Worm (Caenorhabditis elegans) whole organism, young adult: ENCODE data around the gene C16D9.8.

Experiments
- B0261.1 ChIP-seq: sonication (generic microtip); optimal IDR thresholded peaks from 2 replicates; lab custom pipeline; 2016; ENCODE audit warnings: mild to moderate bottlenecking, missing genetic modification characterization, moderate library complexity, missing compliant biosample characterization
- F10E7.11 ChIP-seq: sonication (generic microtip); optimal IDR thresholded peaks from 2 replicates; lab custom pipeline; 2017; ENCODE audit warnings: mild to moderate bottlenecking, missing genetic modification characterization, moderate library complexity, missing compliant biosample characterization
- F22D6.2 ChIP-seq: sonication (generic microtip); optimal IDR thresholded peaks from 2 replicates; lab custom pipeline; 2016; ENCODE audit warnings: mild to moderate bottlenecking, missing genetic modification characterization, missing compliant biosample characterization
- K11D2.4 ChIP-seq: fragments of 200-800 bp; sonication (Bioruptor generic); IDR thresholded peaks from 2 replicates; pipeline ENCODE4 v1.3.6; 2022; ENCODE audit warnings: missing genetic modification reagents, missing genetic modification characterization, missing compliant biosample characterization
- T07F8.4 ChIP-seq: sonication (generic microtip); optimal IDR thresholded peaks from 2 replicates; lab custom pipeline; 2016; ENCODE audit warnings: mild to moderate bottlenecking, missing genetic modification characterization, moderate library complexity, missing compliant biosample characterization
- T26A5.8 ChIP-seq: sonication (generic microtip); optimal IDR thresholded peaks from 2 replicates; lab custom pipeline; 2016; ENCODE audit warnings: missing genetic modification characterization, missing compliant biosample characterization
- Y53F4B.3 ChIP-seq: fragments of 200-800 bp; sonication (Bioruptor generic); IDR thresholded peaks from 2 replicates; pipeline ENCODE4 v1.3.6; 2022; ENCODE audit warnings: missing genetic modification reagents, missing genetic modification characterization, missing compliant biosample characterization
- Y53G8AR.9 ChIP-seq: fragments of 200-800 bp; sonication (Bioruptor generic); conservative IDR thresholded peaks from 2 replicates; pipeline ENCODE4 v1.3.6; 2022; ENCODE audit warnings: missing genetic modification reagents, missing genetic modification characterization, missing compliant biosample characterization
- Y56A3A.18 ChIP-seq: fragments of 200-800 bp; sonication (Bioruptor generic); IDR thresholded peaks from 2 replicates; pipeline ENCODE4 v1.3.6; 2022; ENCODE audit warnings: missing genetic modification reagents, missing genetic modification characterization, missing compliant biosample characterization
- aptf-3 ChIP-seq: fragments of 200-800 bp; sonication (Bioruptor generic); IDR thresholded peaks from 2 replicates; pipeline ENCODE4 v1.3.6; 2022; ENCODE audit warnings: missing genetic modification characterization, missing compliant biosample characterization
- atf-7 ChIP-seq: sonication (generic microtip); optimal IDR thresholded peaks from 2 replicates; lab custom pipeline; 2017; ENCODE audit warnings: mild to moderate bottlenecking, missing genetic modification characterization, missing compliant biosample characterization
- ccch-3 ChIP-seq: fragments of 200-800 bp; sonication (Bioruptor generic); optimal IDR thresholded peaks from 2 replicates; lab custom pipeline; 2018; ENCODE audit warnings: mild to moderate bottlenecking, missing genetic modification characterization, missing compliant biosample characterization
- ceh-100 ChIP-seq: fragments of 200-800 bp; sonication (Bioruptor generic); IDR thresholded peaks from 2 replicates; pipeline ENCODE4 v1.3.6; 2022; ENCODE audit warnings: missing genetic modification reagents, missing genetic modification characterization, missing compliant biosample characterization
- ceh-27 ChIP-seq: fragments of 200-800 bp; sonication (Bioruptor generic); optimal IDR thresholded peaks from 2 replicates; lab custom pipeline; 2018; ENCODE audit warnings: mild to moderate bottlenecking, missing genetic modification characterization, moderate library complexity, missing compliant biosample characterization
- ceh-79 ChIP-seq: sonication (generic microtip); optimal IDR thresholded peaks from 2 replicates; lab custom pipeline; 2017; ENCODE audit warnings: mild to moderate bottlenecking, missing genetic modification characterization, missing compliant biosample characterization
- ceh-91 ChIP-seq: fragments of 200-800 bp; sonication (Bioruptor generic); IDR thresholded peaks from 2 replicates; pipeline ENCODE4 v1.3.6; 2022; ENCODE audit warnings: missing genetic modification reagents, missing genetic modification characterization, missing compliant biosample characterization
- die-1 ChIP-seq: sonication (generic microtip); optimal IDR thresholded peaks from 2 replicates; lab custom pipeline; 2016; ENCODE audit warnings: missing genotype, mild to moderate bottlenecking, missing genetic modification characterization, missing compliant biosample characterization
- gei-17 ChIP-seq: fragments of 200-800 bp; sonication (Bioruptor generic); optimal IDR thresholded peaks from 2 replicates; lab custom pipeline; 2018; ENCODE audit warnings: mild to moderate bottlenecking, missing genetic modification characterization, missing compliant biosample characterization
- him-1 ChIP-seq: sonication (generic microtip); optimal IDR thresholded peaks from 2 replicates; lab custom pipeline; 2016; ENCODE audit warnings: missing genotype, missing genetic modification reagents, missing genetic modification characterization, missing compliant biosample characterization
- hmg-20 ChIP-seq: fragments of 200-800 bp; sonication (Bioruptor generic); IDR thresholded peaks from 2 replicates; pipeline ENCODE4 v1.3.6; 2022; ENCODE audit warnings: missing genetic modification reagents, missing genetic modification characterization, missing compliant biosample characterization
- lin-35 ChIP-seq, 3 experiments: fragments of 150-350 bp in 2 of 3; sonication (generic microtip) in 1 of 3; optimal IDR thresholded peaks; 2 replicates each; lab custom pipeline; 2014 to 2018; ENCODE audit warnings: missing biosample characterization in 3 of 3, missing genetic modification characterization in 3 of 3, missing genetic modification reagents in 3 of 3
- lin-40 ChIP-seq: sonication (generic microtip); optimal IDR thresholded peaks from 2 replicates; lab custom pipeline; 2016; ENCODE audit warnings: missing genetic modification characterization, mild to moderate bottlenecking, missing compliant biosample characterization, missing genotype, missing genetic modification reagents
- lsy-27 ChIP-seq: sonication (generic microtip); optimal IDR thresholded peaks from 2 replicates; lab custom pipeline; 2017; ENCODE audit warnings: missing genetic modification characterization, mild to moderate bottlenecking, missing compliant biosample characterization, antibody characterized with exemption, missing genotype, borderline replicate concordance; ENCODE audit not compliant: insufficient read depth
- mes-4 ChIP-seq: sonication (generic microtip); optimal IDR thresholded peaks from 2 replicates; lab custom pipeline; 2016; ENCODE audit warnings: missing genotype, missing genetic modification characterization, missing compliant biosample characterization
- nfya-1 ChIP-seq: sonication (generic microtip); optimal IDR thresholded peaks from 2 replicates; lab custom pipeline; 2017; ENCODE audit warnings: antibody characterized with exemption, missing compliant biosample characterization, missing genetic modification characterization, borderline replicate concordance; ENCODE audit not compliant: insufficient read depth
- nfya-2 ChIP-seq: fragments of 200-800 bp; sonication (Bioruptor generic); IDR thresholded peaks from 2 replicates; pipeline ENCODE4 v1.3.6; 2022; ENCODE audit warnings: missing genetic modification reagents, missing genetic modification characterization, missing compliant biosample characterization
- nfyb-1 ChIP-seq: fragments of 200-800 bp; sonication (Bioruptor generic); IDR thresholded peaks from 2 replicates; pipeline ENCODE4 v1.3.6; 2022; ENCODE audit warnings: missing genetic modification reagents, missing genetic modification characterization, missing compliant biosample characterization
- nhr-27 ChIP-seq: fragments of 200-800 bp; sonication (Bioruptor generic); optimal IDR thresholded peaks from 2 replicates; lab custom pipeline; 2018; ENCODE audit warnings: mild to moderate bottlenecking, missing genetic modification characterization, moderate library complexity, missing compliant biosample characterization
- nhr-90 ChIP-seq: sonication (generic microtip); optimal IDR thresholded peaks from 2 replicates; lab custom pipeline; 2016; ENCODE audit warnings: missing genotype, mild to moderate bottlenecking, missing genetic modification characterization, missing compliant biosample characterization
- rcor-1 ChIP-seq: fragments of 200-800 bp; sonication (Bioruptor generic); IDR thresholded peaks from 2 replicates; pipeline ENCODE4 v1.3.6; 2022; ENCODE audit warnings: missing genetic modification reagents, missing genetic modification characterization, missing compliant biosample characterization
- repo-1 ChIP-seq: sonication (generic microtip); optimal IDR thresholded peaks from 2 replicates; lab custom pipeline; 2017; ENCODE audit warnings: mild to moderate bottlenecking, missing genetic modification characterization, missing compliant biosample characterization
- sdz-38 ChIP-seq: sonication (generic microtip); optimal IDR thresholded peaks from 2 replicates; lab custom pipeline; 2016; ENCODE audit warnings: missing genotype, missing genetic modification characterization, missing compliant biosample characterization
- sea-2 ChIP-seq: fragments of 200-800 bp; sonication (Bioruptor generic); IDR thresholded peaks from 2 replicates; pipeline ENCODE4 v1.3.6; 2022; ENCODE audit warnings: missing genetic modification characterization, missing compliant biosample characterization
- somi-1 ChIP-seq: fragments of 200-800 bp; sonication (Bioruptor generic); optimal IDR thresholded peaks from 2 replicates; lab custom pipeline; 2018; ENCODE audit warnings: mild to moderate bottlenecking, missing genetic modification characterization, missing compliant biosample characterization
- sptf-2 ChIP-seq: fragments of 200-800 bp; sonication (Bioruptor generic); optimal IDR thresholded peaks from 2 replicates; lab custom pipeline; 2018; ENCODE audit warnings: mild to moderate bottlenecking, missing genetic modification characterization, missing compliant biosample characterization
- tbp1 ChIP-seq: fragments of 200-800 bp; sonication (Bioruptor generic); optimal IDR thresholded peaks from 2 replicates; lab custom pipeline; 2018; ENCODE audit warnings: mild to moderate bottlenecking, missing genetic modification characterization, missing compliant biosample characterization
- unc-62 ChIP-seq: fragments of 150-350 bp; optimal IDR thresholded peaks from 2 replicates; lab custom pipeline; 2014; ENCODE audit warnings: missing biosample characterization, missing genetic modification reagents, missing genetic modification characterization
- zfh-2 ChIP-seq: fragments of 200-800 bp; sonication (Bioruptor generic); conservative IDR thresholded peaks from 2 replicates; pipeline ENCODE4 v1.3.6; 2022; ENCODE audit warnings: missing genetic modification reagents, missing genetic modification characterization, missing compliant biosample characterization
- ztf-3 ChIP-seq: fragments of 200-800 bp; sonication (Bioruptor generic); optimal IDR thresholded peaks from 2 replicates; lab custom pipeline; 2018; ENCODE audit warnings: mild to moderate bottlenecking, missing genetic modification characterization, missing compliant biosample characterization
- ztf-6 ChIP-seq: fragments of 200-800 bp; sonication (Bioruptor generic); IDR thresholded peaks from 2 replicates; pipeline ENCODE4 v1.3.6; 2022; ENCODE audit warnings: missing genetic modification reagents, missing genetic modification characterization, missing compliant biosample characterization

C16D9.8 gene

ce11 chrV:8259016-8259415 is 4.3 kb downstream of the C16D9.8 start, which contains the start of gene C16D9.1:
C16D9.1 (plus strand) TSS chrV:8259316.
- TF ChIP-seq unc-62 (GFP tag; lab: Kevin White, UChicago) (no peak), F10E7.11 (tag; lab: Kevin White, UChicago) (no peak), sdz-38 (tag; lab: Kevin White, UChicago) (no peak), aptf-3 (GFP tag; lab: Robert Waterston, UW) (no peak), tbp1 (no peak), lin-35 (GFP tag; optimal IDR thresholded peaks at IDR 0.05; lab: Kevin White, UChicago) (no peak), zfh-2 (GFP tag; lab: Robert Waterston, UW) (no peak), T26A5.8 (tag; lab: Kevin White, UChicago) (no peak)

DNA sequence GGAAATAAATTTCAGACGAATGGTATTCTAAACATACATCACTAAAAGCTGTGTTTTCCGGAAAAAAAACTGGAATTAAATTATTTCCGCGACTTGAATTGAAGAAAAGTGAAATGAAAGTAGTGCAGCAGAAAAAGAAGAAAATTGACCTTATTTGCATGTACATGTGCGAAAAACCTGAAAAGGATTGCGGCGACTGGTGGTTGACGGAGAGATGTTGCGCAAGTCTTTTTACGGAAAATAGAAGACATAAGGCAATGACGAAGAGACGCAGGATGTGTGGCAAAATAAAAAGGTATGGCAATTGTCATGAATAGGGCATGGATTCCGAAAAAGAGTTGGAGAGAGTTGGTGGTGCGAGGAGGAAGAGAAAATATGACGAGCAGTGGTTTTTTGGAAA is 8.4 kb downstream of the C16D9.8 start:
- TF ChIP-seq T07F8.4 (no peak), nhr-90 (tag; lab: Kevin White, UChicago) (no peak), die-1 (tag; lab: Kevin White, UChicago) (no peak), rcor-1 (no peak), tbp1 (no peak)

DNA sequence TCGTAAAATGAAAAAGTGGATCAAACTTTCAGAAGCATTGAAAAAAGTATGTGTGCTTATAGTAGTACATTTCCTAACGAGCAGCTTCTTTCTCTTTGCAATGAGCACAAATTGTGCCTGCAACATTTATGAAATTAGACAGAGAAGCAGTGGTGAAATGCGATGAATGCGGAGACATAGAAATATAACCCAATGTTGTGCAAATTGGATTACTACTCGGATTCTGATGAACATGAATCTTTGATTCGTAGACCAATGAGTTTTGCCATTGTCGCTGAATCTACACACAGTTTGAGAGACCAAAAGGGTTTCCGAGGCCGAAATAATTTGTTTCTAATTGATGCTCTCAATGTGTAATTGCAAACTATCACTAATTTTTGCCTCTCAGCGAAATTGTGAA is 9.4 kb downstream of the C16D9.8 start:
- TF ChIP-seq repo-1 (tag; lab: Kevin White, UChicago) (no peak), him-1 (tag; lab: Kevin White, UChicago) (no peak), atf-7 (tag; lab: Kevin White, UChicago) (no peak), Y53G8AR.9 (GFP tag; lab: Robert Waterston, UW) (no peak), nfya-2 (GFP tag; lab: Robert Waterston, UW) (no peak)

DNA sequence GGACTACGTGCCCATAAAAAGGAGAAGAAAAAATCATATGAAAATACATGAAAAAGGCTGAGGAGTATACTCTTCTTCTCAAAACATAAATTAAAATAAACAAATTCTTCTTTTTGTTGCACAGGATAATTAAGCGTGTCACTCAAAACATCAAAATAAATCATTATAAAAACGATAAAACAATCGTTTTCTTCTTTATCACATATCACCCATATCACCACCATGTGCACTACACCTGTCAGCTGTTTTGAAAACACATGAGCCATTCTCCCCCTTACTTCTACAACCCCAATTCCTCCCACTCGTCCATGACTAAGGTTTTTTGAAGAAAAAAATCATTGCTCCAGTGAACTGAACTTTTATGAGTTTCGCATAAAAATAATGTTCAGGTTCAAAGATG is 10.8 kb downstream of the C16D9.8 start:
- TF ChIP-seq rcor-1 (no peak), nhr-27 (tag; lab: Kevin White, UChicago) (no peak), die-1 (tag; lab: Kevin White, UChicago) (no peak), aptf-3 (GFP tag; lab: Robert Waterston, UW) (no peak), nfya-2 (GFP tag; lab: Robert Waterston, UW) (no peak), somi-1 (GFP tag; lab: Kevin White, UChicago) (no peak), hmg-20 (no peak), Y53F4B.3 (GFP tag; lab: Robert Waterston, UW) (no peak), K11D2.4 (GFP tag; lab: Robert Waterston, UW) (no peak), ceh-100 (GFP tag; lab: Robert Waterston, UW) (no peak), F22D6.2 (tag; lab: Kevin White, UChicago) (no peak), gei-17 (GFP tag; lab: Kevin White, UChicago) (no peak), ztf-3 (no peak), Y53G8AR.9 (GFP tag; lab: Robert Waterston, UW) (no peak), repo-1 (tag; lab: Kevin White, UChicago) (no peak), sptf-2 (GFP tag; lab: Kevin White, UChicago) (no peak), ceh-91 (GFP tag; lab: Robert Waterston, UW) (no peak), nfyb-1 (no peak), ccch-3 (GFP tag; lab: Kevin White, UChicago) (no peak)

DNA sequence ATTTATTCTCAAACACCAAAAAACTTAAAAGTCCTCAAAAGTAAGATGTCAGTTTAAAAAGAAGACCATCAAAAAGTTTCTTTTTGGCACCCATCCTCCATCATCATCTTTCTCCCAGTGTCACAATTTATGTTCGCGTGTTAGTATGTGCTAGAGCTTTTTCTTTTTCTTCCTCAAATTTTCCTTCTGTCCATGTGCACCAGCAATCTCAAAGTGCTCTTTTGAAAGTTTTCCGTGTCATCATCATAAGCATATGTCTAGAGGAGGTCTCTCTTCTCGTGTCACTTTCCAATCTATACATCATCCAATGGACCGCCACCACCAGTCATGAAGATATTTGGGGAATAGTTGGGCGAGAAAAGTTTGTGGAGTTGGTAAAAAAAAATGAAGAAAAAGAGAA is 12.3 kb downstream of the C16D9.8 start:
- TF ChIP-seq lsy-27 (tag; lab: Kevin White, UChicago) = no peak
- TF ChIP-seq ceh-79 = no peak
- TF ChIP-seq mes-4 = no peak
- TF ChIP-seq ztf-6 (GFP tag; lab: Robert Waterston, UW) = no peak
- no peak for TF ChIP-seq sea-2 (GFP tag; lab: Robert Waterston, UW)
- TF ChIP-seq ceh-27 (GFP tag; lab: Kevin White, UChicago) = no peak
- no peak for TF ChIP-seq lin-40 (tag; lab: Kevin White, UChicago)
- no peak for TF ChIP-seq Y56A3A.18 (GFP tag; lab: Robert Waterston, UW)
- TF ChIP-seq B0261.1 (tag; lab: Kevin White, UChicago) = no peak
- TF ChIP-seq nfya-1 = no peak
